Worm (Caenorhabditis elegans) whole organism, mixed stage, embryonic: ENCODE measurements around the gene ggtb-1.

Experiments used
- blmp-1 ChIP-seq: fragments of 150-350 bp; optimal IDR thresholded peaks from 2 replicates; lab custom pipeline; 2014; ENCODE audit warnings: missing biosample characterization, missing genetic modification characterization
- ceh-39 ChIP-seq: fragments of 150-350 bp; optimal IDR thresholded peaks from 2 replicates; lab custom pipeline; 2014; ENCODE audit warnings: missing biosample characterization, missing genetic modification characterization
- ceh-83 ChIP-seq: fragments of 200-800 bp; sonication (Bioruptor generic); optimal IDR thresholded peaks from 2 replicates; lab custom pipeline; 2018; ENCODE audit warnings: mild to moderate bottlenecking, missing genetic modification characterization, missing compliant biosample characterization
- elt-1 ChIP-seq: sonication (generic microtip); optimal IDR thresholded peaks from 2 replicates; lab custom pipeline; 2017; ENCODE audit warnings: missing genetic modification characterization, mild to moderate bottlenecking, missing compliant biosample characterization, antibody characterized with exemption, moderate library complexity, borderline replicate concordance; ENCODE audit not compliant: insufficient read depth
- lsy-2 ChIP-seq: fragments of 150-350 bp; optimal IDR thresholded peaks from 2 replicates; lab custom pipeline; 2014; ENCODE audit warnings: missing biosample characterization, missing genetic modification characterization
- mep-1 ChIP-seq: fragments of 150-350 bp; optimal IDR thresholded peaks from 2 replicates; lab custom pipeline; 2017; ENCODE audit warnings: missing biosample characterization, missing genetic modification reagents, missing genetic modification characterization, inconsistent platforms
- nhr-2 ChIP-seq: fragments of 150-350 bp; optimal IDR thresholded peaks from 2 replicates; lab custom pipeline; 2014; ENCODE audit warnings: missing biosample characterization, missing genetic modification characterization
- nhr-237 ChIP-seq: fragments of 150-350 bp; optimal IDR thresholded peaks from 2 replicates; lab custom pipeline; 2014; ENCODE audit warnings: missing biosample characterization, missing genetic modification characterization
- nhr-76 ChIP-seq: sonication (generic microtip); optimal IDR thresholded peaks from 2 replicates; lab custom pipeline; 2017; ENCODE audit warnings: missing biosample characterization, missing genetic modification characterization
- sptf-1 ChIP-seq: sonication (generic microtip); optimal IDR thresholded peaks from 2 replicates; lab custom pipeline; 2017; ENCODE audit warnings: mild to moderate bottlenecking, missing genetic modification characterization, moderate library complexity, missing compliant biosample characterization
- unc-39 ChIP-seq: fragments of 150-350 bp; optimal IDR thresholded peaks from 2 replicates; lab custom pipeline; 2014; ENCODE audit warnings: missing biosample characterization, missing genetic modification characterization
- ztf-11 ChIP-seq: fragments of 150-350 bp; optimal IDR thresholded peaks from 2 replicates; lab custom pipeline; 2014; ENCODE audit warnings: missing biosample characterization, missing genetic modification characterization

DNA sequence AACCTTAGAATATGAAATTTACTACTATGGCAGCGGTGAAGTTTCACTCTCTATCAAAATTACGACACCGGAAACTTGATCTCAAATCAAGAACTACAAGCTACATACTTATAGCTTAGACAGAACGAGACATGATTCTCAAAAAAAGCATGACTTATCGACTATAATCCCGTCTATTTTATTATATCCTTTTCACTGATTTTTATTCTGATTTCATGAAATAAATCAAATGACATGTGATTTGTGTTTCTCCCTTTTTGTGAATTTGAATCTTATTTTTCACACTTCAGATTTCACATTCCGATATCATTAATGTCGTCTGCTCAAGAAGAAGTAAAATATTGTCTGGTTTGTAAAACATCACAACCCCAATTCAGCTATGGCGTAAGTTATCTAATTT, 33.6 kb upstream of the ggtb-1 start, which contains the start of gene ZK418.11:
- TF ChIP-seq lsy-2 (no peak), sptf-1 (tag; lab: Kevin White, UChicago) (no peak), elt-1 (tag; lab: Kevin White, UChicago) (no peak), ceh-39 (tag; lab: Kevin White, UChicago) (no peak), mep-1 (tag; lab: Kevin White, UChicago) (no peak), nhr-76 (tag; lab: Kevin White, UChicago) (no peak), nhr-2 (tag; lab: Kevin White, UChicago) (no peak), ztf-11 (tag; lab: Kevin White, UChicago) (no peak), blmp-1 (no peak), nhr-237 (no peak), unc-39 (tag; lab: Kevin White, UChicago) (no peak), ceh-83 (no peak)
